Worm (Caenorhabditis elegans) whole organism, young adult: ENCODE results near the gene str-136.

ENCODE experiments used
- B0019.2 ChIP-seq: fragments of 200-800 bp; sonication (Bioruptor generic); conservative IDR thresholded peaks from 2 replicates; pipeline ENCODE4 v1.3.6; 2022; ENCODE audit warnings: missing genetic modification reagents, missing genetic modification characterization, missing compliant biosample characterization
- B0035.1 ChIP-seq: sonication (generic microtip); optimal IDR thresholded peaks from 2 replicates; lab custom pipeline; 2016; ENCODE audit warnings: missing genetic modification characterization, mild to moderate bottlenecking, missing compliant biosample characterization, missing genotype, missing genetic modification reagents
- C17E4.6 ChIP-seq: fragments of 200-800 bp; sonication (Bioruptor generic); IDR thresholded peaks from 2 replicates; pipeline ENCODE4 v1.3.6; 2022; ENCODE audit warnings: missing genetic modification reagents, missing genetic modification characterization, missing compliant biosample characterization
- F23B12.7 ChIP-seq: sonication (generic microtip); optimal IDR thresholded peaks from 2 replicates; lab custom pipeline; 2017; ENCODE audit warnings: missing genetic modification characterization, mild to moderate bottlenecking, missing compliant biosample characterization, antibody characterized with exemption, moderate library complexity; ENCODE audit not compliant: insufficient read depth
- F39B2.1 ChIP-seq: fragments of 200-800 bp; sonication (Bioruptor generic); IDR thresholded peaks from 2 replicates; pipeline ENCODE4 v1.3.6; 2022; ENCODE audit warnings: missing genetic modification reagents, missing genetic modification characterization, missing compliant biosample characterization
- F55B11.4 ChIP-seq: sonication (generic microtip); optimal IDR thresholded peaks from 2 replicates; lab custom pipeline; 2016; ENCODE audit warnings: missing compliant biosample characterization, missing genetic modification characterization, borderline replicate concordance; ENCODE audit not compliant: insufficient read depth
- F57A8.1 ChIP-seq: fragments of 200-800 bp; sonication (Bioruptor generic); optimal IDR thresholded peaks from 2 replicates; lab custom pipeline; 2018; ENCODE audit warnings: mild to moderate bottlenecking, missing genetic modification characterization, moderate library complexity, missing compliant biosample characterization
- K11D2.4 ChIP-seq: fragments of 200-800 bp; sonication (Bioruptor generic); IDR thresholded peaks from 2 replicates; pipeline ENCODE4 v1.3.6; 2022; ENCODE audit warnings: missing genetic modification reagents, missing genetic modification characterization, missing compliant biosample characterization
- T07F8.4 ChIP-seq: sonication (generic microtip); optimal IDR thresholded peaks from 2 replicates; lab custom pipeline; 2016; ENCODE audit warnings: mild to moderate bottlenecking, missing genetic modification characterization, moderate library complexity, missing compliant biosample characterization
- T26A5.8 ChIP-seq: sonication (generic microtip); optimal IDR thresholded peaks from 2 replicates; lab custom pipeline; 2016; ENCODE audit warnings: missing genetic modification characterization, missing compliant biosample characterization
- Y53G8AR.9 ChIP-seq: fragments of 200-800 bp; sonication (Bioruptor generic); conservative IDR thresholded peaks from 2 replicates; pipeline ENCODE4 v1.3.6; 2022; ENCODE audit warnings: missing genetic modification reagents, missing genetic modification characterization, missing compliant biosample characterization
- Y95B8A.8 ChIP-seq: fragments of 200-800 bp; sonication (Bioruptor generic); IDR thresholded peaks from 2 replicates; pipeline ENCODE4 v1.3.6; 2022; ENCODE audit warnings: missing genetic modification reagents, missing genetic modification characterization, missing compliant biosample characterization
- ZK185.1 ChIP-seq: sonication (generic microtip); optimal IDR thresholded peaks from 2 replicates; lab custom pipeline; 2016; ENCODE audit warnings: mild to moderate bottlenecking, missing genetic modification characterization, missing compliant biosample characterization; ENCODE audit not compliant: poor library complexity, severe bottlenecking
- akir-1 ChIP-seq: fragments of 200-800 bp; sonication (Bioruptor generic); optimal IDR thresholded peaks from 2 replicates; lab custom pipeline; 2018; ENCODE audit warnings: mild to moderate bottlenecking, missing genetic modification characterization, moderate library complexity, missing compliant biosample characterization
- aptf-2 ChIP-seq: fragments of 200-800 bp; sonication (Bioruptor generic); conservative IDR thresholded peaks from 2 replicates; pipeline ENCODE4 v1.3.6; 2022; ENCODE audit warnings: missing genetic modification reagents, missing genetic modification characterization, missing compliant biosample characterization
- atf-7 ChIP-seq: sonication (generic microtip); optimal IDR thresholded peaks from 2 replicates; lab custom pipeline; 2017; ENCODE audit warnings: mild to moderate bottlenecking, missing genetic modification characterization, missing compliant biosample characterization
- athp-1 ChIP-seq: sonication (generic microtip); optimal IDR thresholded peaks from 2 replicates; lab custom pipeline; 2017; ENCODE audit warnings: mild to moderate bottlenecking, missing genetic modification characterization, missing compliant biosample characterization
- attf-5 ChIP-seq: fragments of 200-800 bp; sonication (Bioruptor generic); optimal IDR thresholded peaks from 2 replicates; lab custom pipeline; 2018; ENCODE audit warnings: mild to moderate bottlenecking, missing genetic modification characterization, missing compliant biosample characterization
- bed-2 ChIP-seq: fragments of 200-800 bp; sonication (Bioruptor generic); IDR thresholded peaks from 2 replicates; pipeline ENCODE4 v1.3.6; 2022; ENCODE audit warnings: missing genetic modification reagents, missing genetic modification characterization, missing compliant biosample characterization
- cebp-1 ChIP-seq, 2 experiments: fragments of 200-800 bp in 1 of 2; sonication (Bioruptor generic) in 1 of 2; sonication (generic microtip) in 1 of 2; IDR thresholded peaks in 1 of 2; optimal IDR thresholded peaks in 1 of 2; 2 replicates each; pipeline versions ENCODE4 v1.3.6 to Lab custom; 2017 to 2022; ENCODE audit warnings: missing compliant biosample characterization in 2 of 2, missing genetic modification characterization in 2 of 2, mild to moderate bottlenecking in 1 of 2, missing genetic modification reagents in 1 of 2, moderate library complexity in 1 of 2
- ceh-40 ChIP-seq: fragments of 200-800 bp; sonication (Bioruptor generic); IDR thresholded peaks from 2 replicates; pipeline ENCODE4 v1.3.6; 2022; ENCODE audit warnings: missing genetic modification characterization, missing compliant biosample characterization
- ceh-91 ChIP-seq: fragments of 200-800 bp; sonication (Bioruptor generic); IDR thresholded peaks from 2 replicates; pipeline ENCODE4 v1.3.6; 2022; ENCODE audit warnings: missing genetic modification reagents, missing genetic modification characterization, missing compliant biosample characterization
- chd-7 ChIP-seq: sonication (generic microtip); optimal IDR thresholded peaks from 2 replicates; lab custom pipeline; 2016; ENCODE audit warnings: mild to moderate bottlenecking, missing genetic modification characterization, moderate library complexity, missing compliant biosample characterization
- die-1 ChIP-seq: sonication (generic microtip); optimal IDR thresholded peaks from 2 replicates; lab custom pipeline; 2016; ENCODE audit warnings: missing genotype, mild to moderate bottlenecking, missing genetic modification characterization, missing compliant biosample characterization
- dpff-1 ChIP-seq: sonication (generic microtip); optimal IDR thresholded peaks from 2 replicates; lab custom pipeline; 2017; ENCODE audit warnings: mild to moderate bottlenecking, missing genetic modification characterization, missing compliant biosample characterization
- efl-1 ChIP-seq: fragments of 150-350 bp; optimal IDR thresholded peaks from 2 replicates; lab custom pipeline; 2014; ENCODE audit warnings: missing biosample characterization, missing genetic modification reagents, missing genetic modification characterization
- egl-44 ChIP-seq: fragments of 200-800 bp; sonication (Bioruptor generic); IDR thresholded peaks from 2 replicates; pipeline ENCODE4 v1.3.6; 2022; ENCODE audit warnings: missing genetic modification reagents, missing genetic modification characterization, missing compliant biosample characterization
- fkh-3 ChIP-seq: sonication (generic microtip); optimal IDR thresholded peaks from 2 replicates; lab custom pipeline; 2016; ENCODE audit warnings: mild to moderate bottlenecking, missing genetic modification characterization, missing compliant biosample characterization
- him-1 ChIP-seq: sonication (generic microtip); optimal IDR thresholded peaks from 2 replicates; lab custom pipeline; 2016; ENCODE audit warnings: missing genotype, missing genetic modification reagents, missing genetic modification characterization, missing compliant biosample characterization
- hlh-12 ChIP-seq: sonication (generic microtip); optimal IDR thresholded peaks from 2 replicates; lab custom pipeline; 2016; ENCODE audit warnings: missing genetic modification characterization, missing compliant biosample characterization
- let-526 ChIP-seq: fragments of 200-800 bp; sonication (Bioruptor generic); IDR thresholded peaks from 2 replicates; pipeline ENCODE4 v1.3.6; 2022; ENCODE audit warnings: missing genetic modification reagents, missing genetic modification characterization, missing compliant biosample characterization
- let-607 ChIP-seq, 2 experiments: fragments of 200-800 bp in 1 of 2; sonication (Bioruptor generic) in 1 of 2; sonication (generic microtip) in 1 of 2; optimal IDR thresholded peaks; 2 replicates each; lab custom pipeline; 2016 to 2018; ENCODE audit warnings: mild to moderate bottlenecking in 2 of 2, missing compliant biosample characterization in 2 of 2, missing genetic modification characterization in 2 of 2, moderate library complexity in 2 of 2, missing genotype in 1 of 2
- lin-40 ChIP-seq: sonication (generic microtip); optimal IDR thresholded peaks from 2 replicates; lab custom pipeline; 2016; ENCODE audit warnings: missing genetic modification characterization, mild to moderate bottlenecking, missing compliant biosample characterization, missing genotype, missing genetic modification reagents
- lin-54 ChIP-seq: fragments of 200-800 bp; sonication (Bioruptor generic); optimal IDR thresholded peaks from 2 replicates; lab custom pipeline; 2018; ENCODE audit warnings: mild to moderate bottlenecking, missing genetic modification characterization, missing compliant biosample characterization
- mcd-1 ChIP-seq: fragments of 200-800 bp; sonication (Bioruptor generic); IDR thresholded peaks from 2 replicates; pipeline ENCODE4 v1.3.6; 2022; ENCODE audit warnings: missing genetic modification reagents, missing genetic modification characterization, missing compliant biosample characterization
- nfya-1 ChIP-seq: sonication (generic microtip); optimal IDR thresholded peaks from 2 replicates; lab custom pipeline; 2017; ENCODE audit warnings: antibody characterized with exemption, missing compliant biosample characterization, missing genetic modification characterization, borderline replicate concordance; ENCODE audit not compliant: insufficient read depth
- nfya-2 ChIP-seq: fragments of 200-800 bp; sonication (Bioruptor generic); IDR thresholded peaks from 2 replicates; pipeline ENCODE4 v1.3.6; 2022; ENCODE audit warnings: missing genetic modification reagents, missing genetic modification characterization, missing compliant biosample characterization
- nhr-80 ChIP-seq: sonication (generic microtip); optimal IDR thresholded peaks from 2 replicates; lab custom pipeline; 2016; ENCODE audit warnings: missing genetic modification characterization, missing compliant biosample characterization
- pbrm-1 ChIP-seq: fragments of 200-800 bp; sonication (Bioruptor generic); IDR thresholded peaks from 2 replicates; pipeline ENCODE4 v1.3.6; 2022; ENCODE audit warnings: missing genetic modification reagents, missing genetic modification characterization, missing compliant biosample characterization
- snpc-1.1 ChIP-seq: sonication (generic microtip); optimal IDR thresholded peaks from 2 replicates; lab custom pipeline; 2017; ENCODE audit warnings: missing genetic modification characterization, mild to moderate bottlenecking, missing compliant biosample characterization, antibody characterized with exemption, moderate library complexity, missing genotype, missing genetic modification reagents; ENCODE audit not compliant: insufficient read depth
- unc-130 ChIP-seq: sonication (generic microtip); optimal IDR thresholded peaks from 2 replicates; lab custom pipeline; 2016; ENCODE audit warnings: missing genetic modification reagents, missing genetic modification characterization, missing compliant biosample characterization
- xnd-1 ChIP-seq: sonication (generic microtip); optimal IDR thresholded peaks from 2 replicates; lab custom pipeline; 2016; ENCODE audit warnings: missing genotype, missing genetic modification reagents, missing genetic modification characterization, missing compliant biosample characterization
- zfh-2 ChIP-seq: fragments of 200-800 bp; sonication (Bioruptor generic); conservative IDR thresholded peaks from 2 replicates; pipeline ENCODE4 v1.3.6; 2022; ENCODE audit warnings: missing genetic modification reagents, missing genetic modification characterization, missing compliant biosample characterization
- ztf-22 ChIP-seq: fragments of 200-800 bp; sonication (Bioruptor generic); optimal IDR thresholded peaks from 2 replicates; lab custom pipeline; 2018; ENCODE audit warnings: mild to moderate bottlenecking, missing genetic modification characterization, moderate library complexity, missing compliant biosample characterization
- ztf-25 ChIP-seq: fragments of 200-800 bp; sonication (Bioruptor generic); IDR thresholded peaks from 2 replicates; pipeline ENCODE4 v1.3.6; 2022; ENCODE audit warnings: missing genetic modification reagents, missing genetic modification characterization, missing compliant biosample characterization
- ztf-26 ChIP-seq: sonication (generic microtip); optimal IDR thresholded peaks from 2 replicates; lab custom pipeline; 2017; ENCODE audit warnings: missing genetic modification characterization, missing compliant biosample characterization

The str-136 gene

DNA sequence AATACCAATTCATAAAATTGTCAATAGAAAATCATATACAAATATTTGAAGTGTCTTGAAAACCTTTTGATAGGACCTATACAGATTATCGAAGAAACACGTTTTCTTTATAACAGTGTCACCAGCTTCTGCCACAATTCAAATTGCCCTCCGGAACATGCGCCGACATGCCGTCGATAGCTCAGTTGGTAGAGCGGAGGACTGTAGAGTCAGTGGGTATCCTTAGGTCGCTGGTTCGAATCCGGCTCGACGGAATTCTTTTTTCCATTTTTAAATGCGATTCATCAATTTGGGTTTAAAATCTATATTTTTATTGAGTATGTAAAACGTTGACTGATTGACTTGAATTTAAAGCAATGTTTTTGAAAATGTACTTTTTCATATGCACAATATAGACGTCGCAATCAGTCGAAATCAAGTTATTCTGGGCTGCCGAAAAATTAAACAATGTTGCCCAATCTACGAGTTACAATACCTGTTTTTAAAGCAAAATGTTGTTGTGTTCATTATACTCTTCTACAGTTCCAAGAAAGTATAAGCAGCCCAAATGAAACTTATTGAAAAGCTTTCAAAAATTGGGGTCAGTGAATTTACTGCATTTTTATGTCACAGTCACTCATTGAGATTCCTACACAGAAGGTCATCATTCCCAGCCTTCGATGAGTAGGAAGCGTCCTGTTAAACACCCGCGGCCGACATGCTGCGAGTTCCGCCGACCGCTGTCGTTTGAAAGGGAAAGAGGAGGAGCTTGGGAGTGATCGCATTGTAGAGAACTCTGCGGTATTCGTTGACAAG is 31.2 kb downstream of the str-136 start (continued):
- TF ChIP-seq ceh-40 (GFP tag; lab: Robert Waterston, UW) (no peak), F39B2.1 (GFP tag; lab: Robert Waterston, UW) (no peak), athp-1 (tag; lab: Kevin White, UChicago) (no peak), Y95B8A.8 (GFP tag; lab: Robert Waterston, UW) (peak; percentile 75; the same call in 1 of the 2 replicates), lin-40 (tag; lab: Kevin White, UChicago) (peak; percentile 43), egl-44 (GFP tag; lab: Robert Waterston, UW) (0 out of 2 replicates have a peak, but pooled peaks have one; percentile 34), xnd-1 (peak; percentile 68), nfya-1 (tag; lab: Kevin White, UChicago) (no peak), nhr-80 (tag; lab: Kevin White, UChicago) (peak; percentile 16), cebp-1 (GFP tag; IDR thresholded peaks at IDR 0.05; lab: Robert Waterston, UW) (no peak), cebp-1 (tag; optimal IDR thresholded peaks at IDR 0.05; lab: Kevin White, UChicago) (peak; percentile 25), ztf-25 (GFP tag; lab: Robert Waterston, UW) (no peak), ztf-26 (tag; lab: Kevin White, UChicago) (peak; percentile 16), K11D2.4 (GFP tag; lab: Robert Waterston, UW) (no peak), B0035.1 (peak; percentile 46), T26A5.8 (tag; lab: Kevin White, UChicago) (no peak), die-1 (tag; lab: Kevin White, UChicago) (peak; percentile 49), nfya-2 (GFP tag; lab: Robert Waterston, UW) (0 out of 2 replicates have a peak, but pooled peaks have one; percentile 31), C17E4.6 (peak; percentile 70), ceh-91 (GFP tag; lab: Robert Waterston, UW) (0 out of 2 replicates have a peak, but pooled peaks have one; percentile 24), F55B11.4 (tag; lab: Kevin White, UChicago) (no peak), F57A8.1 (no peak), unc-130 (GFP tag; lab: Kevin White, UChicago) (peak; percentile 72), snpc-1.1 (peak; percentile 99), F23B12.7 (tag; lab: Kevin White, UChicago) (peak; percentile 86), atf-7 (no peak), attf-5 (no peak), T07F8.4 (tag; lab: Kevin White, UChicago) (no peak), bed-2 (GFP tag; lab: Robert Waterston, UW) (no peak), let-607 (tag; optimal IDR thresholded peaks at IDR 0.05; lab: Kevin White, UChicago) (no peak), pbrm-1 (GFP tag; lab: Robert Waterston, UW) (peak; percentile 98), efl-1 (GFP tag; lab: Kevin White, UChicago) (peak; percentile 17), let-526 (GFP tag; lab: Robert Waterston, UW) (no peak), ZK185.1 (peak; percentile 39), fkh-3 (tag; lab: Kevin White, UChicago) (no peak), akir-1 (no peak), aptf-2 (GFP tag; lab: Robert Waterston, UW) (no peak), hlh-12 (tag; lab: Kevin White, UChicago) (no peak), lin-54 (GFP tag; lab: Kevin White, UChicago) (no peak), chd-7 (tag; lab: Kevin White, UChicago) (no peak), B0019.2 (no peak), Y53G8AR.9 (peak; percentile 82), dpff-1 (no peak), him-1 (tag; lab: Kevin White, UChicago) (peak; percentile 97), mcd-1 (GFP tag; lab: Robert Waterston, UW) (peak; percentile 75), ztf-22 (GFP tag; lab: Kevin White, UChicago) (no peak), zfh-2 (GFP tag; lab: Robert Waterston, UW) (no peak)
